Worm (Caenorhabditis elegans) whole organism, young adult: Measurements from ENCODE around the gene sri-60.
A peak's percentile ranks its signal among the peaks of the same experiment; 100 is the strongest.

Experiments used
- C17E4.6 ChIP-seq: fragments of 200-800 bp; sonication (Bioruptor generic); IDR thresholded peaks from 2 replicates; pipeline ENCODE4 v1.3.6; 2022; ENCODE audit warnings: missing genetic modification reagents, missing genetic modification characterization, missing compliant biosample characterization
- D2030.7 ChIP-seq: fragments of 200-800 bp; sonication (Bioruptor generic); IDR thresholded peaks from 2 replicates; pipeline ENCODE4 v1.3.6; 2022; ENCODE audit warnings: missing genetic modification reagents, missing genetic modification characterization, missing compliant biosample characterization
- F22D6.2 ChIP-seq: sonication (generic microtip); optimal IDR thresholded peaks from 2 replicates; lab custom pipeline; 2016; ENCODE audit warnings: mild to moderate bottlenecking, missing genetic modification characterization, missing compliant biosample characterization
- F23B12.7 ChIP-seq: sonication (generic microtip); optimal IDR thresholded peaks from 2 replicates; lab custom pipeline; 2017; ENCODE audit warnings: missing genetic modification characterization, mild to moderate bottlenecking, missing compliant biosample characterization, antibody characterized with exemption, moderate library complexity; ENCODE audit not compliant: insufficient read depth
- F37B4.10 ChIP-seq: fragments of 200-800 bp; sonication (Bioruptor generic); IDR thresholded peaks from 2 replicates; pipeline ENCODE4 v1.3.6; 2022; ENCODE audit warnings: missing genetic modification characterization, missing compliant biosample characterization
- F39B2.1 ChIP-seq: fragments of 200-800 bp; sonication (Bioruptor generic); IDR thresholded peaks from 2 replicates; pipeline ENCODE4 v1.3.6; 2022; ENCODE audit warnings: missing genetic modification reagents, missing genetic modification characterization, missing compliant biosample characterization
- F52B5.7 ChIP-seq: sonication (generic microtip); optimal IDR thresholded peaks from 2 replicates; lab custom pipeline; 2016; ENCODE audit warnings: mild to moderate bottlenecking, missing genetic modification characterization, missing compliant biosample characterization
- F57A8.1 ChIP-seq: fragments of 200-800 bp; sonication (Bioruptor generic); optimal IDR thresholded peaks from 2 replicates; lab custom pipeline; 2018; ENCODE audit warnings: mild to moderate bottlenecking, missing genetic modification characterization, moderate library complexity, missing compliant biosample characterization
- F57C9.4 ChIP-seq: sonication (generic microtip); optimal IDR thresholded peaks from 2 replicates; lab custom pipeline; 2017; ENCODE audit warnings: mild to moderate bottlenecking, missing genetic modification characterization, missing compliant biosample characterization
- T07F8.4 ChIP-seq: sonication (generic microtip); optimal IDR thresholded peaks from 2 replicates; lab custom pipeline; 2016; ENCODE audit warnings: mild to moderate bottlenecking, missing genetic modification characterization, moderate library complexity, missing compliant biosample characterization
- T26A5.8 ChIP-seq: sonication (generic microtip); optimal IDR thresholded peaks from 2 replicates; lab custom pipeline; 2016; ENCODE audit warnings: missing genetic modification characterization, missing compliant biosample characterization
- Y53F4B.3 ChIP-seq: fragments of 200-800 bp; sonication (Bioruptor generic); IDR thresholded peaks from 2 replicates; pipeline ENCODE4 v1.3.6; 2022; ENCODE audit warnings: missing genetic modification reagents, missing genetic modification characterization, missing compliant biosample characterization
- aptf-3 ChIP-seq: fragments of 200-800 bp; sonication (Bioruptor generic); IDR thresholded peaks from 2 replicates; pipeline ENCODE4 v1.3.6; 2022; ENCODE audit warnings: missing genetic modification characterization, missing compliant biosample characterization
- atf-7 ChIP-seq: sonication (generic microtip); optimal IDR thresholded peaks from 2 replicates; lab custom pipeline; 2017; ENCODE audit warnings: mild to moderate bottlenecking, missing genetic modification characterization, missing compliant biosample characterization
- bed-1 ChIP-seq: fragments of 200-800 bp; sonication (Bioruptor generic); IDR thresholded peaks from 2 replicates; pipeline ENCODE4 v1.3.6; 2022; ENCODE audit warnings: missing genetic modification reagents, missing genetic modification characterization, missing compliant biosample characterization
- ccch-3 ChIP-seq: fragments of 200-800 bp; sonication (Bioruptor generic); optimal IDR thresholded peaks from 2 replicates; lab custom pipeline; 2018; ENCODE audit warnings: mild to moderate bottlenecking, missing genetic modification characterization, missing compliant biosample characterization
- ceh-27 ChIP-seq: fragments of 200-800 bp; sonication (Bioruptor generic); optimal IDR thresholded peaks from 2 replicates; lab custom pipeline; 2018; ENCODE audit warnings: mild to moderate bottlenecking, missing genetic modification characterization, moderate library complexity, missing compliant biosample characterization
- die-1 ChIP-seq: sonication (generic microtip); optimal IDR thresholded peaks from 2 replicates; lab custom pipeline; 2016; ENCODE audit warnings: missing genotype, mild to moderate bottlenecking, missing genetic modification characterization, missing compliant biosample characterization
- dox-1 ChIP-seq: fragments of 200-800 bp; sonication (Bioruptor generic); IDR thresholded peaks from 2 replicates; pipeline ENCODE4 v1.3.6; 2022; ENCODE audit warnings: missing genetic modification reagents, missing genetic modification characterization, missing compliant biosample characterization
- egl-18 ChIP-seq: fragments of 200-800 bp; sonication (Bioruptor generic); IDR thresholded peaks from 2 replicates; pipeline ENCODE4 v1.3.6; 2022; ENCODE audit warnings: missing genetic modification reagents, missing genetic modification characterization, missing compliant biosample characterization
- egl-44 ChIP-seq: fragments of 200-800 bp; sonication (Bioruptor generic); IDR thresholded peaks from 2 replicates; pipeline ENCODE4 v1.3.6; 2022; ENCODE audit warnings: missing genetic modification reagents, missing genetic modification characterization, missing compliant biosample characterization
- egrh-3 ChIP-seq: fragments of 200-800 bp; sonication (Bioruptor generic); IDR thresholded peaks from 2 replicates; pipeline ENCODE4 v1.3.6; 2022; ENCODE audit warnings: missing genetic modification reagents, missing genetic modification characterization, missing compliant biosample characterization
- ets-4 ChIP-seq: fragments of 200-800 bp; sonication (Bioruptor generic); optimal IDR thresholded peaks from 2 replicates; lab custom pipeline; 2018; ENCODE audit warnings: mild to moderate bottlenecking, missing genetic modification characterization, missing compliant biosample characterization
- him-1 ChIP-seq: sonication (generic microtip); optimal IDR thresholded peaks from 2 replicates; lab custom pipeline; 2016; ENCODE audit warnings: missing genotype, missing genetic modification reagents, missing genetic modification characterization, missing compliant biosample characterization
- hlh-12 ChIP-seq: sonication (generic microtip); optimal IDR thresholded peaks from 2 replicates; lab custom pipeline; 2016; ENCODE audit warnings: missing genetic modification characterization, missing compliant biosample characterization
- hlh-26 ChIP-seq: fragments of 200-800 bp; sonication (Bioruptor generic); conservative IDR thresholded peaks from 2 replicates; pipeline ENCODE4 v1.3.6; 2022; ENCODE audit warnings: missing genetic modification reagents, missing genetic modification characterization, missing compliant biosample characterization
- hsf-1 ChIP-seq: fragments of 200-800 bp; sonication (Bioruptor generic); IDR thresholded peaks from 2 replicates; pipeline ENCODE4 v1.3.6; 2022; ENCODE audit warnings: missing genetic modification reagents, missing genetic modification characterization, missing compliant biosample characterization
- lag-1 ChIP-seq: fragments of 200-800 bp; sonication (Bioruptor generic); IDR thresholded peaks from 2 replicates; pipeline ENCODE4 v1.3.6; 2022; ENCODE audit warnings: missing genetic modification reagents, missing genetic modification characterization, missing compliant biosample characterization
- let-526 ChIP-seq: fragments of 200-800 bp; sonication (Bioruptor generic); IDR thresholded peaks from 2 replicates; pipeline ENCODE4 v1.3.6; 2022; ENCODE audit warnings: missing genetic modification reagents, missing genetic modification characterization, missing compliant biosample characterization
- let-607 ChIP-seq, 2 experiments: fragments of 200-800 bp in 1 of 2; sonication (Bioruptor generic) in 1 of 2; sonication (generic microtip) in 1 of 2; optimal IDR thresholded peaks; 2 replicates each; lab custom pipeline; 2016 to 2018; ENCODE audit warnings: mild to moderate bottlenecking in 2 of 2, missing compliant biosample characterization in 2 of 2, missing genetic modification characterization in 2 of 2, moderate library complexity in 2 of 2, missing genotype in 1 of 2
- madf-8 ChIP-seq: fragments of 200-800 bp; sonication (Bioruptor generic); conservative IDR thresholded peaks from 2 replicates; pipeline ENCODE4 v1.3.6; 2022; ENCODE audit warnings: missing genetic modification reagents, missing genetic modification characterization, missing compliant biosample characterization
- mes-4 ChIP-seq: sonication (generic microtip); optimal IDR thresholded peaks from 2 replicates; lab custom pipeline; 2016; ENCODE audit warnings: missing genotype, missing genetic modification characterization, missing compliant biosample characterization
- nfya-1 ChIP-seq: sonication (generic microtip); optimal IDR thresholded peaks from 2 replicates; lab custom pipeline; 2017; ENCODE audit warnings: antibody characterized with exemption, missing compliant biosample characterization, missing genetic modification characterization, borderline replicate concordance; ENCODE audit not compliant: insufficient read depth
- nhr-120 ChIP-seq: fragments of 200-800 bp; sonication (Bioruptor generic); IDR thresholded peaks from 2 replicates; pipeline ENCODE4 v1.3.6; 2022; ENCODE audit warnings: missing genetic modification characterization, missing compliant biosample characterization
- nhr-80 ChIP-seq: sonication (generic microtip); optimal IDR thresholded peaks from 2 replicates; lab custom pipeline; 2016; ENCODE audit warnings: missing genetic modification characterization, missing compliant biosample characterization
- pbrm-1 ChIP-seq: fragments of 200-800 bp; sonication (Bioruptor generic); IDR thresholded peaks from 2 replicates; pipeline ENCODE4 v1.3.6; 2022; ENCODE audit warnings: missing genetic modification reagents, missing genetic modification characterization, missing compliant biosample characterization
- rcor-1 ChIP-seq: fragments of 200-800 bp; sonication (Bioruptor generic); IDR thresholded peaks from 2 replicates; pipeline ENCODE4 v1.3.6; 2022; ENCODE audit warnings: missing genetic modification reagents, missing genetic modification characterization, missing compliant biosample characterization
- rec-8 ChIP-seq, 2 experiments: sonication (generic microtip); optimal IDR thresholded peaks; 2 replicates each; lab custom pipeline; 2016; ENCODE audit warnings: mild to moderate bottlenecking in 2 of 2, missing genetic modification characterization in 2 of 2, missing genetic modification reagents in 2 of 2, missing genotype in 2 of 2, missing biosample characterization in 1 of 2, missing compliant biosample characterization in 1 of 2, moderate library complexity in 1 of 2
- rpc-1 ChIP-seq, 2 experiments: fragments of 150-350 bp in 1 of 2; sonication (generic microtip) in 1 of 2; optimal IDR thresholded peaks; 2 replicates each; lab custom pipeline; 2014 to 2018; ENCODE audit warnings: missing biosample characterization in 1 of 2, missing genetic modification characterization in 1 of 2, missing genetic modification reagents in 1 of 2, missing genotype in 1 of 2
- sdz-38 ChIP-seq: sonication (generic microtip); optimal IDR thresholded peaks from 2 replicates; lab custom pipeline; 2016; ENCODE audit warnings: missing genotype, missing genetic modification characterization, missing compliant biosample characterization
- snpc-1.3 ChIP-seq: sonication (generic microtip); optimal IDR thresholded peaks from 2 replicates; lab custom pipeline; 2017; ENCODE audit warnings: missing genetic modification characterization, mild to moderate bottlenecking, missing compliant biosample characterization, antibody characterized with exemption, moderate library complexity, missing genotype, missing genetic modification reagents; ENCODE audit not compliant: insufficient read depth
- tbp1 ChIP-seq: fragments of 200-800 bp; sonication (Bioruptor generic); optimal IDR thresholded peaks from 2 replicates; lab custom pipeline; 2018; ENCODE audit warnings: mild to moderate bottlenecking, missing genetic modification characterization, missing compliant biosample characterization
- unc-130 ChIP-seq: sonication (generic microtip); optimal IDR thresholded peaks from 2 replicates; lab custom pipeline; 2016; ENCODE audit warnings: missing genetic modification reagents, missing genetic modification characterization, missing compliant biosample characterization
- zfh-2 ChIP-seq: fragments of 200-800 bp; sonication (Bioruptor generic); conservative IDR thresholded peaks from 2 replicates; pipeline ENCODE4 v1.3.6; 2022; ENCODE audit warnings: missing genetic modification reagents, missing genetic modification characterization, missing compliant biosample characterization
- zim-3 ChIP-seq: sonication (generic microtip); optimal IDR thresholded peaks from 2 replicates; lab custom pipeline; 2017; ENCODE audit warnings: mild to moderate bottlenecking, missing genetic modification characterization, moderate library complexity, missing compliant biosample characterization
- ztf-22 ChIP-seq: fragments of 200-800 bp; sonication (Bioruptor generic); optimal IDR thresholded peaks from 2 replicates; lab custom pipeline; 2018; ENCODE audit warnings: mild to moderate bottlenecking, missing genetic modification characterization, moderate library complexity, missing compliant biosample characterization
- ztf-3 ChIP-seq: fragments of 200-800 bp; sonication (Bioruptor generic); optimal IDR thresholded peaks from 2 replicates; lab custom pipeline; 2018; ENCODE audit warnings: mild to moderate bottlenecking, missing genetic modification characterization, missing compliant biosample characterization

The sri-60 gene

ce11 chrII:2742251-2742650 is 39.6 kb upstream of the sri-60 start, which contains the start of gene T05A8.7:
TSS of gene T05A8.7 (minus strand) at chrII:2742351.
- no peak for TF ChIP-seq him-1
- no peak for TF ChIP-seq F22D6.2 (tag; lab: Kevin White, UChicago)
- no peak for TF ChIP-seq lag-1 (GFP tag; lab: Robert Waterston, UW)
- no peak for TF ChIP-seq hlh-12

- no peak for TF ChIP-seq ets-4 (GFP tag; lab: Kevin White, UChicago)
- TF ChIP-seq nfya-1 (tag; lab: Kevin White, UChicago): no peak
- no peak for TF ChIP-seq rcor-1
- TF ChIP-seq let-526 (GFP tag; lab: Robert Waterston, UW): no peak
- no peak for TF ChIP-seq egl-18
- no peak for TF ChIP-seq bed-1 (GFP tag; lab: Robert Waterston, UW)
- peak; percentile 91 for TF ChIP-seq egrh-3
- no peak for TF ChIP-seq rpc-1 (optimal IDR thresholded peaks at IDR 0.05; lab: Kevin White, UChicago)
- TF ChIP-seq rpc-1 (tag; optimal IDR thresholded peaks at IDR 0.05; lab: Kevin White, UChicago): no peak
- TF ChIP-seq T26A5.8 (tag; lab: Kevin White, UChicago): no peak
- peak; percentile 29 for TF ChIP-seq F57A8.1 (GFP tag; lab: Kevin White, UChicago)
- TF ChIP-seq ceh-27 (GFP tag; lab: Kevin White, UChicago): no peak
- no peak for TF ChIP-seq zim-3 (tag; lab: Kevin White, UChicago)
- TF ChIP-seq sdz-38 (tag; lab: Kevin White, UChicago): no peak
- peak; percentile 52 for TF ChIP-seq F52B5.7 (tag; lab: Kevin White, UChicago)
- no peak for TF ChIP-seq Y53F4B.3 (GFP tag; lab: Robert Waterston, UW)
- peak; percentile 89 for TF ChIP-seq zfh-2 (GFP tag; lab: Robert Waterston, UW)
- no peak for TF ChIP-seq pbrm-1
- TF ChIP-seq C17E4.6: no peak
- no peak for TF ChIP-seq F39B2.1 (GFP tag; lab: Robert Waterston, UW)
- TF ChIP-seq dox-1: 0 out of 2 replicates have a peak, but pooled peaks have one; percentile 9
- TF ChIP-seq rec-8 (tag; optimal IDR thresholded peaks at IDR 0.05; lab: Kevin White, UChicago): no peak
- TF ChIP-seq ztf-3: no peak
- TF ChIP-seq aptf-3 (GFP tag; lab: Robert Waterston, UW): no peak
- no peak for TF ChIP-seq nhr-120 (GFP tag; lab: Robert Waterston, UW)
- TF ChIP-seq T07F8.4: no peak
- TF ChIP-seq atf-7 (tag; lab: Kevin White, UChicago): no peak
- no peak for TF ChIP-seq egl-44 (GFP tag; lab: Robert Waterston, UW)
- no peak for TF ChIP-seq D2030.7 (GFP tag; lab: Robert Waterston, UW)
- no peak for TF ChIP-seq let-607 (tag; optimal IDR thresholded peaks at IDR 0.05; lab: Kevin White, UChicago)
- no peak for TF ChIP-seq die-1
- no peak for TF ChIP-seq madf-8 (GFP tag; lab: Robert Waterston, UW)
- no peak for TF ChIP-seq mes-4
- no peak for TF ChIP-seq ccch-3 (GFP tag; lab: Kevin White, UChicago)
- no peak for TF ChIP-seq unc-130 (GFP tag; lab: Kevin White, UChicago)
- TF ChIP-seq ztf-22: no peak
- 0 out of 2 replicates have a peak, but pooled peaks have one; percentile 4 for TF ChIP-seq F37B4.10 (GFP tag; lab: Robert Waterston, UW)
- TF ChIP-seq snpc-1.3 (tag; lab: Kevin White, UChicago): no peak
- TF ChIP-seq F23B12.7 (tag; lab: Kevin White, UChicago): no peak
- no peak for TF ChIP-seq hlh-26
- no peak for TF ChIP-seq nhr-80 (tag; lab: Kevin White, UChicago)
- TF ChIP-seq F57C9.4 (tag; lab: Kevin White, UChicago): no peak
- TF ChIP-seq hsf-1 (GFP tag; lab: Robert Waterston, UW): no peak
- TF ChIP-seq tbp1 (GFP tag; lab: Kevin White, UChicago): no peak
Measured at ce11 chrII:2741405-2741804, 38.7 kb upstream of the sri-60 start.
